Fruit fly (Drosophila melanogaster) whole organism, wandering third instar larva: Measurements from ENCODE around the gene CG43915.

ENCODE experiments used
- Abd-B ChIP-seq: fragments of >200 bp; optimal IDR thresholded peaks from 2 replicates; lab custom pipeline; 2017; ENCODE audit warnings: missing biosample characterization, missing genetic modification characterization
- CG32264 ChIP-seq: fragments of 200-800 bp; sonication (Bioruptor generic); optimal IDR thresholded peaks from 2 replicates; lab custom pipeline; 2016; ENCODE audit warnings: missing biosample characterization, missing genetic modification characterization
- CrebA ChIP-seq: fragments of 200-800 bp; sonication (Bioruptor generic); optimal IDR thresholded peaks from 2 replicates; lab custom pipeline; 2016; ENCODE audit warnings: missing biosample characterization, mild to moderate bottlenecking, missing genetic modification characterization, borderline replicate concordance
- Dfd ChIP-seq: fragments of >200 bp; optimal IDR thresholded peaks from 2 replicates; lab custom pipeline; 2017; ENCODE audit warnings: missing biosample characterization, missing genetic modification characterization
- Dif ChIP-seq: fragments of 200-275, 200-300 bp; sonication (Bioruptor generic); optimal IDR thresholded peaks from 2 replicates; lab custom pipeline; 2018; ENCODE audit warnings: missing biosample characterization, missing genetic modification characterization; ENCODE audit not compliant: partially characterized antibody
- HLH106 ChIP-seq: fragments of 200-800 bp; optimal IDR thresholded peaks from 3 replicates; lab custom pipeline; 2019; ENCODE audit warnings: missing biosample characterization, mild to moderate bottlenecking, missing genetic modification characterization, moderate library complexity
- Hr83 ChIP-seq: fragments of 200-300 bp; sonication (Bioruptor generic); optimal IDR thresholded peaks from 2 replicates; lab custom pipeline; 2016; ENCODE audit warnings: missing biosample characterization, mild to moderate bottlenecking, missing genetic modification characterization, moderate library complexity; ENCODE audit not compliant: poor library complexity, severe bottlenecking
- Jra ChIP-seq: sonication (Bioruptor generic); optimal IDR thresholded peaks from 2 replicates; lab custom pipeline; 2016; ENCODE audit warnings: missing biosample characterization, missing genetic modification characterization
- Mio ChIP-seq: sonication (Bioruptor generic); optimal IDR thresholded peaks from 2 replicates; lab custom pipeline; 2016; ENCODE audit warnings: missing biosample characterization, missing genetic modification characterization
- Myc ChIP-seq: fragments of >200 bp; optimal IDR thresholded peaks from 2 replicates; lab custom pipeline; 2017
- N ChIP-seq: fragments of >200 bp; optimal IDR thresholded peaks from 2 replicates; lab custom pipeline; 2018; ENCODE audit warnings: missing biosample characterization, missing external identifiers, missing genetic modification characterization
- OdsH ChIP-seq: fragments of 200-800 bp; sonication (Bioruptor generic); optimal IDR thresholded peaks from 2 replicates; lab custom pipeline; 2016; ENCODE audit warnings: missing biosample characterization, mild to moderate bottlenecking, missing genetic modification characterization
- Rel ChIP-seq, 2 experiments: fragments of 200-800 bp; sonication (Bioruptor generic) in 1 of 2; optimal IDR thresholded peaks; 2 replicates in 1 of 2; 3 replicates in 1 of 2; lab custom pipeline; 2016 to 2019; ENCODE audit warnings: mild to moderate bottlenecking in 2 of 2, missing biosample characterization in 2 of 2, missing genetic modification characterization in 2 of 2, moderate library complexity in 1 of 2
- Sp1 ChIP-seq: fragments of 200-800 bp; sonication (Bioruptor generic); optimal IDR thresholded peaks from 3 replicates; lab custom pipeline; 2019; ENCODE audit warnings: missing biosample characterization, mild to moderate bottlenecking, missing genetic modification characterization, moderate library complexity
- Vsx2 ChIP-seq: fragments of 200-300, 225-300 bp; sonication (Bioruptor generic); optimal IDR thresholded peaks from 2 replicates; lab custom pipeline; 2018; ENCODE audit warnings: missing biosample characterization, missing genetic modification characterization; ENCODE audit not compliant: partially characterized antibody
- br ChIP-seq: fragments of 200-800 bp; sonication (Bioruptor generic); optimal IDR thresholded peaks from 2 replicates; lab custom pipeline; 2016; ENCODE audit warnings: missing biosample characterization, missing genetic modification characterization
- dmrt93B ChIP-seq: fragments of 200-800 bp; sonication (Bioruptor generic); optimal IDR thresholded peaks from 2 replicates; lab custom pipeline; 2018; ENCODE audit warnings: missing biosample characterization, mild to moderate bottlenecking, missing genetic modification characterization
- ey ChIP-seq: fragments of 200-800 bp; sonication (Bioruptor generic); optimal IDR thresholded peaks from 2 replicates; lab custom pipeline; 2016; ENCODE audit warnings: missing biosample characterization, missing genetic modification characterization
- foxo ChIP-seq, 2 experiments: fragments of 200-800 bp; sonication (Bioruptor generic); optimal IDR thresholded peaks; 2 replicates in 1 of 2; 3 replicates in 1 of 2; lab custom pipeline; 2016 to 2017; ENCODE audit warnings: missing biosample characterization in 2 of 2, missing genetic modification characterization in 2 of 2
- fru ChIP-seq: fragments of 200-800 bp; sonication (Bioruptor generic); optimal IDR thresholded peaks from 3 replicates; lab custom pipeline; 2016; ENCODE audit warnings: missing biosample characterization, mild to moderate bottlenecking, missing genetic modification characterization
- h ChIP-seq: fragments of 200-800 bp; sonication (Bioruptor generic); optimal IDR thresholded peaks from 3 replicates; lab custom pipeline; 2016; ENCODE audit warnings: missing biosample characterization, mild to moderate bottlenecking, missing genetic modification characterization
- lola ChIP-seq: fragments of >200 bp; optimal IDR thresholded peaks from 2 replicates; lab custom pipeline; 2017; ENCODE audit warnings: missing biosample characterization, missing genetic modification characterization
- pan ChIP-seq: fragments of >200 bp; optimal IDR thresholded peaks from 2 replicates; lab custom pipeline; 2017
- psq ChIP-seq: fragments of 200-800 bp; sonication (Bioruptor generic); optimal IDR thresholded peaks from 3 replicates; lab custom pipeline; 2017; ENCODE audit warnings: missing biosample characterization, mild to moderate bottlenecking, missing genetic modification characterization, moderate library complexity
- rgr ChIP-seq: fragments of 200-800 bp; sonication (Bioruptor generic); optimal IDR thresholded peaks from 3 replicates; lab custom pipeline; 2016; ENCODE audit warnings: missing biosample characterization, mild to moderate bottlenecking, missing genetic modification characterization
- sage ChIP-seq: fragments of 200-800 bp; sonication (Bioruptor generic); optimal IDR thresholded peaks from 2 replicates; lab custom pipeline; 2016; ENCODE audit warnings: missing biosample characterization, mild to moderate bottlenecking, missing genetic modification characterization
- sv ChIP-seq: fragments of 200-800 bp; sonication (Bioruptor generic); optimal IDR thresholded peaks from 3 replicates; lab custom pipeline; 2016; ENCODE audit warnings: missing biosample characterization, missing genetic modification characterization
- tai ChIP-seq: sonication (Bioruptor generic); optimal IDR thresholded peaks from 2 replicates; lab custom pipeline; 2016; ENCODE audit warnings: missing biosample characterization, missing genetic modification characterization
- woc ChIP-seq: sonication (Bioruptor generic); optimal IDR thresholded peaks from 2 replicates; lab custom pipeline; 2016; ENCODE audit warnings: missing biosample characterization, mild to moderate bottlenecking, missing genetic modification characterization

Gene CG43915

DNA sequence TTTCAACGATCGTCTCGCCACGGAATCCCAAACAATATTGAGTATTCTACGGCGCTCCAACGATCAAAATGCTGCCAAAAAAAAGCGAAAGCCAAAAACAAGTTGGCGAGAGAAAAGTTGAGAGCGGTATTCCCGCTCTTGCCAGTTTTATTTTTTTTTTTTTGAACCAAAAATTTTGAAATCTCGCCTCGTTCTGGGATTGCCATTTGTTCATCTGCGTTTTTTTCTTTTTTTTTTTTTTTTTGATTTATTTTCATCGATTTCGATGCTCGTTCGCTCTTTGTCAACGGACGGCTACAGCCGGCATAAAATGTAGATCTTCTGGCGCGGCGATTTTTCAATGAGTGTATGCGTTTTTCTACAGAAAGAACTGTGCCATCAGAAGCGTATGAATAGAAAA, 39.1 kb upstream of the CG43915 start:
- no peak for TF ChIP-seq Mio (GFP tag; lab: Kevin White, UChicago)
- TF ChIP-seq CrebA (GFP tag; lab: Kevin White, UChicago) = no peak
- no peak for TF ChIP-seq fru (GFP tag; lab: Kevin White, UChicago)
- no peak for TF ChIP-seq sv (GFP tag; lab: Kevin White, UChicago)
- no peak for TF ChIP-seq pan (lab: Kevin White, UChicago)
- TF ChIP-seq Dfd (GFP tag; lab: Kevin White, UChicago) = no peak
- TF ChIP-seq Vsx2 (GFP tag; lab: Kevin White, UChicago) = no peak
- TF ChIP-seq Hr83 (GFP tag; lab: Kevin White, UChicago) = no peak
- TF ChIP-seq CG32264 = no peak

DNA sequence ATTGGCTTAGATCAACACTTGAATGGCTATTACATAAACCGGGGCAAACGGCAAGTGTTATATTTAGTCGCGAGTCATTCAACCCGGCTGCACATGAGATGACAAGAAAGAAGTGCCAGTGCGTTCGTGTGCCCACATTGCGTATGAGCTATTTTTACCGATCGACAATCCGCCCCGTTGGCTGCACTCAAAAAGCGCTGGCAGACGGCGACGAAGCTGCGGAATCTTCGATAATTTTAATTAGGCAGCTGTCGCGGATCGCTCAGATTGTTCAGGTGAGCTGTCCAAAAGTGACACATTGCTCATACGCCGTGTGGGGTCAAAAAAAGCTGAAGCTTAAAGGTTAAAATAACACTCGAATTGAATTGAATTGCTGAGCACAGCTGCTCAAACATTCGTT, 38.6 kb upstream of the CG43915 start:
- TF ChIP-seq Hr83 (GFP tag; lab: Kevin White, UChicago) (no peak), foxo (GFP tag; optimal IDR thresholded peaks at IDR 0.05; lab: Kevin White, UChicago) (no peak), Jra (GFP tag; lab: Kevin White, UChicago) (no peak), Myc (lab: Kevin White, UChicago) (no peak), psq (GFP tag; lab: Kevin White, UChicago) (no peak), Abd-B (GFP tag; lab: Kevin White, UChicago) (no peak), sage (GFP tag; lab: Kevin White, UChicago) (no peak), pan (lab: Kevin White, UChicago) (no peak), tai (GFP tag; lab: Kevin White, UChicago) (no peak), Dfd (GFP tag; lab: Kevin White, UChicago) (no peak), HLH106 (tag; lab: Kevin White, UChicago) (no peak), ey (GFP tag; lab: Kevin White, UChicago) (no peak), woc (GFP tag; lab: Kevin White, UChicago) (no peak), lola (no peak), Dif (GFP tag; lab: Kevin White, UChicago) (no peak), N (GFP tag; lab: Kevin White, UChicago) (no peak), br (no peak)
- TF ChIP-seq, all 38 proteins: peak for 0

DNA sequence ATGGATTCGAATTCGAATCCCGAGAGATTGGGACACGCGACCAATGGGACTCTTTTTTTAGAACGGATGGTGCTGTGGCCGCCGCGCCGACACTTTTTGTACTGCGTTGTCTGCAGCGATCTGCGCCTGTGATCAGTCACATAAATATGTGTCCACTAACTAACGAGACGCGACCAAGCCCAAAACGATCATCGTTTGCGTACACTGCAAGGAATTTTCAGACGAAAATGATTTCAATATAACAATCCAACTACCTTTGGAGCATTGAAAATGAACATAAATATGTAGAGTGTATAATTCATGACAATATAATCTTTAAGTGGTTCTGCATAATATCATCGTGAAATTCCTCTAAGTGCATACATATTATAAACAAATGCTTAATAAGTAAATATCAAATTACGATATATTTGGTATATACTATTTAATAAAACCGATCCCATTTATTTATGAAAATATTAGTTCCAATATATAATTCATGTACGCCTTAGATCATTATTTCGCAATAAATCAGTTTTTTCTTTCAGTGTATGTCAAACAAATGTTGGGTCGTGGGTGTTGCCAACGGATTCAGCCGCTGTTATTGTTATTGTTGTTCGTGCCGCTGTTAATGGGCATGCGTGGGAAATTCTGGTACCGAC, 37.0 kb upstream of the CG43915 start, which contains the start of gene Eip63F-1:
Eip63F-1 (minus strand) TSS at position 51 of the 641 bp plus-strand sequence.
- TF ChIP-seq foxo (GFP tag; optimal IDR thresholded peaks at IDR 0.05; lab: Kevin White, UChicago) (peak in 1 of 2 experiments; percentile 35), psq (GFP tag; lab: Kevin White, UChicago) (peak; percentile 18), OdsH (GFP tag; lab: Kevin White, UChicago) (peak; percentile 15), fru (GFP tag; lab: Kevin White, UChicago) (no peak), h (GFP tag; lab: Kevin White, UChicago) (peak; percentile 12), Vsx2 (GFP tag; lab: Kevin White, UChicago) (no peak), sv (GFP tag; lab: Kevin White, UChicago) (peak; percentile 58), rgr (peak; percentile 41)

DNA sequence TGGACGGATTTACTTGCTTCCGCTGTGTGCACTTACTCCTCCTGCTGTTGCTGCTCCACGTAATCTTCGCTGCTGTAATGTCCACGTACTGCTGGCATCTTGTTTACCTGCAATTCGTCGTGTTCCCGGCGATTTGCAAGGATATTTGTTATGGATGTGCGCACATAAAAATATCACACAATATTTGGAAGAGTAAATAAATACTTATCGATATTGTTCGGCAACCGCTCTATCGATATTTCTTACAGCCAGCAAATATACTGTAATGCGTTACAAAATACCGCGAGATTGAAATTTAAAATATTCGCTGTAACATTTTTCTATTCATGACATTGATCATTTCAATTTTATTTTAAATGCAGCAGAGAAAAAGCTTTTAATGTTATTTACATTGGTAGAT, 34.9 kb upstream of the CG43915 start, which contains the start of gene CG10866:
CG10866 (minus strand) TSS at position 187 of the 400 bp plus-strand sequence.
- no peak for TF ChIP-seq Rel (GFP tag; optimal IDR thresholded peaks at IDR 0.05; lab: Kevin White, UChicago)
- no peak for TF ChIP-seq Rel (tag; optimal IDR thresholded peaks at IDR 0.05; lab: Kevin White, UChicago)
- TF ChIP-seq N (GFP tag; lab: Kevin White, UChicago) = no peak
- no peak for TF ChIP-seq foxo (GFP tag; optimal IDR thresholded peaks at IDR 0.05; lab: Kevin White, UChicago)
- no peak for TF ChIP-seq dmrt93B (GFP tag; lab: Kevin White, UChicago)
- no peak for TF ChIP-seq Hr83 (GFP tag; lab: Kevin White, UChicago)
- TF ChIP-seq sage (GFP tag; lab: Kevin White, UChicago) = no peak
- no peak for TF ChIP-seq OdsH (GFP tag; lab: Kevin White, UChicago)
- no peak for TF ChIP-seq lola
- TF ChIP-seq Mio (GFP tag; lab: Kevin White, UChicago) = no peak
- no peak for TF ChIP-seq woc (GFP tag; lab: Kevin White, UChicago)
- no peak for TF ChIP-seq br
- TF ChIP-seq Sp1 (GFP tag; lab: Kevin White, UChicago) = no peak
